Worm (Caenorhabditis elegans): ENCODE results near the gene elpc-4.

DNA sequence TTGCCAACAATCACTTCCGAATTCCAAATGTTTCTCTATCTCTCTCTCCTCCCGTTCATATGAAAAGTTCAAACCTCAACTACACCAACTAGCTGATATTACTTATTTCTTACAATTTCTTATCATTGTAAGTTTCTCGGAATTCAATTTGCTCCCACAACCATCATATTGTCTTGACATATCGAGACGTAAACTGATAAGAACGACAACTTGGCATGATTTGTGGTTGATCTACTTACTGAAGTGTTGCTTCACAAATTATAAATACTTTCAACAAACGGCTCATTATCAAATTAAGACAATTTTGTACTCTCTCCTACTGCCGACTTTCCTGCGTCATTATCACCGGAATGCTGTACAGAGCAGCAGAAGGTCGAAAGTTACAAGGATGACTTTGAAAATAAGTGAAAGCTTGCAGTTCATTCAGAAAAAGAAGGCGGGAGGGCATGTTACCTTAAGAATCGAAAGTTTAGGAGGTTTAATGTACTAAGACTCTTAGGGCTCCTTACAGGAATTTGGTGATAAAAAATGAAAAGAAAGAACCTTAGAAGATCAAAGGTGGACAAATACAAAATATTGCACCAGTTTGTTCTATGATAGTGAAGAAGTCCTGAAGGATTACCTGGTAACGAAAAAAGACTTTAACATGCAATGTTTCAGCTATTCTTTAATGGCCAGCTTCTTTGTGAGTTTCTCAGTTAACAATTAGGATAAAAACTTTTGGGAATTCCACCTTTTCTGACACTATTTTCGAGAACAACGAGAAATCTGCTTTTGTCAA, 15.5 kb downstream of the elpc-4 start:
- TF ChIP-seq nhr-237 (tag; optimal IDR thresholded peaks at IDR 0.05) (no peak), ZK546.5 (tag; optimal IDR thresholded peaks at IDR 0.05) (no peak), dmd-8 (GFP tag; IDR thresholded peaks at IDR 0.05) (no peak)

Data from whole organism, L4 larva.